Fruit fly (Drosophila melanogaster) whole organism, wandering third instar larva: Measurements from ENCODE around the gene CG3437.

Experiments used
- CrebA ChIP-seq: fragments of 200-800 bp; sonication (Bioruptor generic); optimal IDR thresholded peaks from 2 replicates; lab custom pipeline; 2016; ENCODE audit warnings: missing biosample characterization, mild to moderate bottlenecking, missing genetic modification characterization, borderline replicate concordance
- Jra ChIP-seq: sonication (Bioruptor generic); optimal IDR thresholded peaks from 2 replicates; lab custom pipeline; 2016; ENCODE audit warnings: missing biosample characterization, missing genetic modification characterization
- Mio ChIP-seq: sonication (Bioruptor generic); optimal IDR thresholded peaks from 2 replicates; lab custom pipeline; 2016; ENCODE audit warnings: missing biosample characterization, missing genetic modification characterization
- dmrt93B ChIP-seq: fragments of 200-800 bp; sonication (Bioruptor generic); optimal IDR thresholded peaks from 2 replicates; lab custom pipeline; 2018; ENCODE audit warnings: missing biosample characterization, mild to moderate bottlenecking, missing genetic modification characterization
- dsf ChIP-seq: sonication (Bioruptor generic); optimal IDR thresholded peaks from 2 replicates; lab custom pipeline; 2016; ENCODE audit warnings: missing biosample characterization, missing genetic modification characterization, borderline replicate concordance
- fru ChIP-seq: fragments of 200-800 bp; sonication (Bioruptor generic); optimal IDR thresholded peaks from 3 replicates; lab custom pipeline; 2016; ENCODE audit warnings: missing biosample characterization, mild to moderate bottlenecking, missing genetic modification characterization
- h ChIP-seq: fragments of 200-800 bp; sonication (Bioruptor generic); optimal IDR thresholded peaks from 3 replicates; lab custom pipeline; 2016; ENCODE audit warnings: missing biosample characterization, mild to moderate bottlenecking, missing genetic modification characterization
- jim ChIP-seq: fragments of 175-275, 200-325 bp; sonication (Bioruptor generic); optimal IDR thresholded peaks from 2 replicates; lab custom pipeline; 2016; ENCODE audit warnings: missing biosample characterization, mild to moderate bottlenecking, missing genetic modification characterization
- lola ChIP-seq: fragments of >200 bp; optimal IDR thresholded peaks from 2 replicates; lab custom pipeline; 2017; ENCODE audit warnings: missing biosample characterization, missing genetic modification characterization
- sv ChIP-seq: fragments of 200-800 bp; sonication (Bioruptor generic); optimal IDR thresholded peaks from 3 replicates; lab custom pipeline; 2016; ENCODE audit warnings: missing biosample characterization, missing genetic modification characterization

- TF ChIP-seq sv (GFP tag; lab: Kevin White, UChicago), result no peak
- TF ChIP-seq lola (GFP tag; lab: Kevin White, UChicago), result no peak
- TF ChIP-seq jim (GFP tag; lab: Kevin White, UChicago), result no peak
- no peak for TF ChIP-seq CrebA (GFP tag; lab: Kevin White, UChicago)
- TF ChIP-seq Mio (GFP tag; lab: Kevin White, UChicago), result no peak
- TF ChIP-seq dsf (GFP tag; lab: Kevin White, UChicago), result no peak
- no peak for TF ChIP-seq fru (GFP tag; lab: Kevin White, UChicago)
- TF ChIP-seq h, result peak; percentile 4
- no peak for TF ChIP-seq Jra
- TF ChIP-seq dmrt93B, result no peak
Measured at dm6 chr3L:9435831-9436230, 21.6 kb downstream of the CG3437 start.
